Worm (Caenorhabditis elegans) whole organism, midembryonic: Measurements from ENCODE around the gene Y60A9.1.

Experiments used
- ref-1 ChIP-seq: fragments of 200-800 bp; sonication (Bioruptor generic); conservative IDR thresholded peaks from 2 replicates; pipeline ENCODE4 v1.3.6; 2022; ENCODE audit warnings: missing genetic modification reagents, missing genetic modification characterization, missing compliant biosample characterization
- ztf-29 ChIP-seq: fragments of 200-800 bp; sonication (Bioruptor generic); IDR thresholded peaks from 2 replicates; pipeline ENCODE4 v1.3.6; 2022; ENCODE audit warnings: missing genetic modification reagents, missing genetic modification characterization, missing compliant biosample characterization

- TF ChIP-seq ref-1 (GFP tag; lab: Robert Waterston, UW) (no peak), ztf-29 (no peak)
Observed at ce11 chrX:14424186-14424585, 29.0 kb upstream of the Y60A9.1 start.
